Fruit fly (Drosophila melanogaster): Measurements from ENCODE around the gene Rhau.

The Rhau gene

dm6 chr2L:20759809-20760485, 2.2 kb upstream of the Rhau start (continued):
- TF ChIP-seq Jarid2 (GFP tag; optimal IDR thresholded peaks at IDR 0.05) = no peak
- TF ChIP-seq CG13775 (GFP tag; optimal IDR thresholded peaks at IDR 0.05) = peak; percentile 22
- no peak for TF ChIP-seq Dll (GFP tag; IDR thresholded peaks at IDR 0.05; ENCODE audit: partially characterized antibody)
- TF ChIP-seq ro (GFP tag; IDR thresholded peaks at IDR 0.05) = no peak
- peak; percentile 20 for TF ChIP-seq disco-r (GFP tag; optimal IDR thresholded peaks at IDR 0.05)
- TF ChIP-seq ap (GFP tag; IDR thresholded peaks at IDR 0.05) = no peak
- TF ChIP-seq CG8359 (GFP tag; optimal IDR thresholded peaks at IDR 0.05; ENCODE audit: borderline replicate concordance) = no peak
- no peak for TF ChIP-seq caup (GFP tag; optimal IDR thresholded peaks at IDR 0.05; ENCODE audit: severe bottlenecking)
- TF ChIP-seq Dip3 (GFP tag; optimal IDR thresholded peaks at IDR 0.05) = no peak
- peak; percentile 58 for TF ChIP-seq CG13424 (tag; optimal IDR thresholded peaks at IDR 0.05)
- TF ChIP-seq gro (GFP tag; optimal IDR thresholded peaks at IDR 0.05) = no peak
- peak; percentile 54 for TF ChIP-seq lab (GFP tag; optimal IDR thresholded peaks at IDR 0.05)
- no peak for TF ChIP-seq CrebB (tag; optimal IDR thresholded peaks at IDR 0.05)
- TF ChIP-seq lola (GFP tag; optimal IDR thresholded peaks at IDR 0.05) = peak in 1 of 3 experiments; percentile 42
- TF ChIP-seq NC2α (GFP tag; optimal IDR thresholded peaks at IDR 0.05) = no peak
- TF ChIP-seq CG7963 (GFP tag; IDR thresholded peaks at IDR 0.05; ENCODE audit: partially characterized antibody) = no peak
- TF ChIP-seq CG34422 (GFP tag; IDR thresholded peaks at IDR 0.05) = no peak
- TF ChIP-seq CG18619 (GFP tag; optimal IDR thresholded peaks at IDR 0.05) = no peak
- no peak for TF ChIP-seq sim (GFP tag; IDR thresholded peaks at IDR 0.05)
- TF ChIP-seq CG16815 (GFP tag; optimal IDR thresholded peaks at IDR 0.05) = peak; percentile 31
- no peak for TF ChIP-seq CG8290 (GFP tag; optimal IDR thresholded peaks at IDR 0.05)
- no peak for TF ChIP-seq CG8290 (tag; optimal IDR thresholded peaks at IDR 0.05)
- peak; percentile 58 for TF ChIP-seq Ptx1 (GFP tag; IDR thresholded peaks at IDR 0.05)
- no peak for TF ChIP-seq scrt (GFP tag; optimal IDR thresholded peaks at IDR 0.05)
- TF ChIP-seq odd (GFP tag; optimal IDR thresholded peaks at IDR 0.05) = peak; percentile 1
- peak; percentile 61 for TF ChIP-seq CG8924 (tag; optimal IDR thresholded peaks at IDR 0.05)
- TF ChIP-seq tgo (GFP tag; IDR thresholded peaks at IDR 0.05) = peak; percentile 50; the same call in 2 of the 3 replicates
- no peak for TF ChIP-seq wdn (GFP tag; IDR thresholded peaks at IDR 0.05)
- peak in 1 of 2 experiments; percentile 67 for TF ChIP-seq Hr51 (GFP tag; optimal IDR thresholded peaks at IDR 0.05)
- TF ChIP-seq onecut (GFP tag; IDR thresholded peaks at IDR 0.05) = peak; percentile 66
- no peak for TF ChIP-seq hth (optimal IDR thresholded peaks at IDR 0.05)
- peak; percentile 56 for TF ChIP-seq CG17359 (tag; optimal IDR thresholded peaks at IDR 0.05)
- TF ChIP-seq Adf1 (GFP tag; IDR thresholded peaks at IDR 0.05) = no peak
- TF ChIP-seq Six4 (GFP tag; optimal IDR thresholded peaks at IDR 0.05) = no peak
- TF ChIP-seq CG10366 (GFP tag; IDR thresholded peaks at IDR 0.05) = peak; percentile 38
- TF ChIP-seq sug (tag; optimal IDR thresholded peaks at IDR 0.05) = peak; percentile 14
- TF ChIP-seq B-H2 (GFP tag; optimal IDR thresholded peaks at IDR 0.05) = no peak
- TF ChIP-seq HLH3B (GFP tag; IDR thresholded peaks at IDR 0.05) = no peak; the same call in 1 of the 2 replicates
- 0 out of 3 replicates have a peak, but pooled peaks have one; percentile 50 for TF ChIP-seq ase (GFP tag; IDR thresholded peaks at IDR 0.05)
- TF ChIP-seq CG1792 (GFP tag; optimal IDR thresholded peaks at IDR 0.05) = no peak
- no peak for TF ChIP-seq Poxn (GFP tag; IDR thresholded peaks at IDR 0.05)
- TF ChIP-seq gce (GFP tag; IDR thresholded peaks at IDR 0.05) = no peak
- TF ChIP-seq CG8281 (tag; optimal IDR thresholded peaks at IDR 0.05) = no peak
- TF ChIP-seq Asciz (GFP tag; optimal IDR thresholded peaks at IDR 0.05) = peak; percentile 39
- no peak for TF ChIP-seq CG15514 (GFP tag; optimal IDR thresholded peaks at IDR 0.05)
- no peak for TF ChIP-seq CG18011 (GFP tag; optimal IDR thresholded peaks at IDR 0.05)
- no peak for TF ChIP-seq Optix (GFP tag; IDR thresholded peaks at IDR 0.05)
- no peak for TF ChIP-seq CG8089 (GFP tag; optimal IDR thresholded peaks at IDR 0.05)
- TF ChIP-seq CG6689 (GFP tag; IDR thresholded peaks at IDR 0.05) = peak; percentile 59
- TF ChIP-seq pros (GFP tag; optimal IDR thresholded peaks at IDR 0.05) = no peak

Measured in whole organism, embryonic.